Fruit fly (Drosophila melanogaster) whole organism, embryonic: ENCODE results near the gene Esyt2.

Experiments
- Atf6 ChIP-seq: fragments of 200-800 bp; sonication (Bioruptor generic); IDR thresholded peaks from 2 replicates; pipeline ENCODE4 v1.3.6; 2022; ENCODE audit warnings: missing biosample characterization, missing genetic modification characterization
- Awh ChIP-seq: fragments of 200-800 bp; sonication (Bioruptor generic); IDR thresholded peaks from 2 replicates; pipeline ENCODE4, ENCODE4 v1.3.6; 2022; ENCODE audit warnings: missing biosample characterization, missing genetic modification characterization
- CG10366 ChIP-seq: fragments of 200-800 bp; sonication (Bioruptor generic); IDR thresholded peaks from 2 replicates; pipeline ENCODE4 v1.3.6; 2022; ENCODE audit warnings: missing biosample characterization, missing genetic modification characterization
- CG10565 ChIP-seq: fragments of 200-800 bp; sonication (Bioruptor generic); optimal IDR thresholded peaks from 3 replicates; lab custom pipeline; 2016; ENCODE audit warnings: missing biosample characterization, mild to moderate bottlenecking, missing genetic modification characterization
- CG12219 ChIP-seq: fragments of 200-800 bp; sonication (Bioruptor generic); optimal IDR thresholded peaks from 3 replicates; lab custom pipeline; 2018; ENCODE audit warnings: missing biosample characterization, mild to moderate bottlenecking, missing genetic modification characterization
- CG12391 ChIP-seq: fragments of 200-800 bp; sonication (Bioruptor generic); optimal IDR thresholded peaks from 3 replicates; lab custom pipeline; 2018; ENCODE audit warnings: missing biosample characterization, mild to moderate bottlenecking, missing genetic modification characterization, moderate library complexity
- CG13287 ChIP-seq: fragments of 200-800 bp; sonication (Bioruptor generic); IDR thresholded peaks from 2 replicates; pipeline ENCODE4 v1.3.6; 2022; ENCODE audit warnings: missing biosample characterization, missing genetic modification characterization; ENCODE audit not compliant: partially characterized antibody
- CG14014 ChIP-seq: fragments of 200-800 bp; sonication (Bioruptor generic); IDR thresholded peaks from 2 replicates; pipeline ENCODE4 v1.3.6; 2022; ENCODE audit warnings: missing biosample characterization, missing genetic modification characterization
- CG14667 ChIP-seq: fragments of 200-800 bp; sonication (Bioruptor generic); IDR thresholded peaks from 2 replicates; pipeline ENCODE4 v1.3.6; 2022; ENCODE audit warnings: missing biosample characterization, missing genetic modification characterization
- CG16779 ChIP-seq: fragments of 200-800 bp; sonication (Bioruptor generic); IDR thresholded peaks from 2 replicates; pipeline ENCODE4 v1.3.6; 2022; ENCODE audit warnings: missing biosample characterization, missing genetic modification characterization
- CG17186 ChIP-seq: fragments of 200-800 bp; sonication (Bioruptor generic); optimal IDR thresholded peaks from 3 replicates; lab custom pipeline; 2017; ENCODE audit warnings: missing biosample characterization, missing genetic modification reagents, missing genetic modification characterization
- CG17612 ChIP-seq: fragments of 200-800 bp; sonication (Bioruptor generic); IDR thresholded peaks from 2 replicates; pipeline ENCODE4 v1.3.6; 2022; ENCODE audit warnings: missing biosample characterization, missing genetic modification characterization
- CG32767 ChIP-seq: fragments of 200-800 bp; sonication (Bioruptor generic); IDR thresholded peaks from 2 replicates; pipeline ENCODE4 v1.3.6; 2022; ENCODE audit warnings: missing biosample characterization, missing genetic modification characterization
- CG34224 ChIP-seq: fragments of 200-800 bp; sonication (Bioruptor generic); IDR thresholded peaks from 3 replicates; pipeline ENCODE4 v1.3.6; 2022; ENCODE audit warnings: missing biosample characterization, missing genetic modification characterization; ENCODE audit not compliant: partially characterized antibody
- CG3847 ChIP-seq: fragments of 200-800 bp; sonication (Bioruptor generic); IDR thresholded peaks from 2 replicates; pipeline ENCODE4 v1.3.6; 2022; ENCODE audit warnings: missing biosample characterization, missing genetic modification characterization
- CG4360 ChIP-seq: fragments of 200-800 bp; sonication (Bioruptor generic); IDR thresholded peaks from 2 replicates; pipeline ENCODE4 v1.3.6; 2022; ENCODE audit warnings: missing biosample characterization, missing genetic modification characterization
- CG6683 ChIP-seq: fragments of 200-800 bp; sonication (Bioruptor generic); optimal IDR thresholded peaks from 2 replicates; lab custom pipeline; 2017; ENCODE audit warnings: missing biosample characterization, mild to moderate bottlenecking, missing genetic modification characterization, missing genetic modification reagents
- CG7786 ChIP-seq: fragments of 200-800 bp; sonication (Bioruptor generic); optimal IDR thresholded peaks from 2 replicates; lab custom pipeline; 2016; ENCODE audit warnings: missing biosample characterization, missing genetic modification characterization
- CG8478 ChIP-seq: fragments of >200 bp; optimal IDR thresholded peaks from 2 replicates; lab custom pipeline; 2018
- CG9727 ChIP-seq: fragments of 200-800 bp; sonication (Bioruptor generic); optimal IDR thresholded peaks from 3 replicates; lab custom pipeline; 2017; ENCODE audit warnings: missing biosample characterization, mild to moderate bottlenecking, missing genetic modification characterization
- CG9797 ChIP-seq: fragments of 200-800 bp; sonication (Bioruptor generic); optimal IDR thresholded peaks from 3 replicates; lab custom pipeline; 2018; ENCODE audit warnings: missing biosample characterization, mild to moderate bottlenecking, missing genetic modification characterization
- Chrac-16 ChIP-seq: fragments of 200-800 bp; sonication (Bioruptor generic); optimal IDR thresholded peaks from 3 replicates; lab custom pipeline; 2016; ENCODE audit warnings: missing biosample characterization, missing genetic modification characterization
- CoRest ChIP-seq: fragments of 200-800 bp; sonication (Bioruptor generic); optimal IDR thresholded peaks from 3 replicates; lab custom pipeline; 2018; ENCODE audit warnings: missing biosample characterization, mild to moderate bottlenecking, missing genetic modification characterization, moderate library complexity
- Dad ChIP-seq: fragments of 200-800 bp; sonication (Bioruptor generic); optimal IDR thresholded peaks from 3 replicates; lab custom pipeline; 2016; ENCODE audit warnings: missing biosample characterization, missing genetic modification characterization
- Dbx ChIP-seq: fragments of 200-800 bp; sonication (Bioruptor generic); IDR thresholded peaks from 3 replicates; pipeline ENCODE4 v1.3.6; 2022; ENCODE audit warnings: missing biosample characterization, missing genetic modification characterization
- Dref ChIP-seq: fragments of 200-800 bp; sonication (Bioruptor generic); IDR thresholded peaks from 2 replicates; pipeline ENCODE4 v1.3.6; 2022; ENCODE audit warnings: missing biosample characterization, missing genetic modification characterization
- Gsc ChIP-seq: fragments of 200-800 bp; sonication (Bioruptor generic); IDR thresholded peaks from 2 replicates; pipeline ENCODE4 v1.3.6; 2022; ENCODE audit warnings: missing biosample characterization, missing genetic modification characterization
- HLHmδ ChIP-seq: fragments of 200-800 bp; sonication (Bioruptor generic); optimal IDR thresholded peaks from 2 replicates; lab custom pipeline; 2018; ENCODE audit warnings: missing biosample characterization, mild to moderate bottlenecking, missing genetic modification characterization, moderate library complexity
- HmgD ChIP-seq: fragments of 200-800 bp; sonication (Bioruptor generic); optimal IDR thresholded peaks from 3 replicates; lab custom pipeline; 2016; ENCODE audit warnings: missing biosample characterization, missing genetic modification characterization
- Kr ChIP-seq: fragments of 200-800 bp; sonication (Bioruptor generic); optimal IDR thresholded peaks from 2 replicates; lab custom pipeline; 2017; ENCODE audit warnings: missing biosample characterization, mild to moderate bottlenecking, missing genetic modification characterization
- Mad ChIP-seq: fragments of 200-800 bp; sonication (Bioruptor generic); optimal IDR thresholded peaks from 2 replicates; lab custom pipeline; 2016; ENCODE audit warnings: missing biosample characterization, missing genetic modification characterization
- Rfx ChIP-seq: fragments of 200-800 bp; sonication (Bioruptor generic); IDR thresholded peaks from 2 replicates; pipeline ENCODE4 v1.3.6; 2022; ENCODE audit warnings: missing biosample characterization, missing genetic modification characterization
- Spps ChIP-seq: fragments of 200-800 bp; sonication (Bioruptor generic); optimal IDR thresholded peaks from 2 replicates; lab custom pipeline; 2018; ENCODE audit warnings: missing biosample characterization, mild to moderate bottlenecking, missing genetic modification characterization
- Ssrp ChIP-seq: fragments of 200-800 bp; sonication (Bioruptor generic); optimal IDR thresholded peaks from 2 replicates; lab custom pipeline; 2018; ENCODE audit warnings: missing biosample characterization, mild to moderate bottlenecking, missing genetic modification characterization, moderate library complexity
- Xrp1 ChIP-seq: fragments of 200-800 bp; sonication (Bioruptor generic); IDR thresholded peaks from 2 replicates; pipeline ENCODE4 v1.3.6; 2022; ENCODE audit warnings: missing biosample characterization, missing genetic modification characterization
- ase ChIP-seq: fragments of 200-800 bp; sonication (Bioruptor generic); IDR thresholded peaks from 3 replicates; pipeline ENCODE4 v1.3.6; 2022; ENCODE audit warnings: missing biosample characterization, missing genetic modification characterization
- bowl ChIP-seq: fragments of 200-800 bp; sonication (Bioruptor generic); IDR thresholded peaks from 2 replicates; pipeline ENCODE4 v1.3.6; 2022; ENCODE audit warnings: missing biosample characterization, missing genetic modification characterization
- chn ChIP-seq: fragments of 200-800 bp; sonication (Bioruptor generic); optimal IDR thresholded peaks from 2 replicates; lab custom pipeline; 2016; ENCODE audit warnings: missing biosample characterization, missing genetic modification characterization
- dimm ChIP-seq: fragments of 200-800 bp; sonication (Bioruptor generic); IDR thresholded peaks from 2 replicates; pipeline ENCODE4 v1.3.6; 2022; ENCODE audit warnings: missing biosample characterization, missing genetic modification characterization
- fru ChIP-seq: fragments of >200 bp; optimal IDR thresholded peaks from 2 replicates; lab custom pipeline; 2017
- hth ChIP-seq: fragments of >200 bp; optimal IDR thresholded peaks from 2 replicates; lab custom pipeline; 2017; ENCODE audit warnings: inconsistent platforms
- lov ChIP-seq, 2 experiments: fragments of 200-800 bp in 1 of 2; fragments of >200 bp in 1 of 2; sonication (Bioruptor generic) in 1 of 2; IDR thresholded peaks in 1 of 2; optimal IDR thresholded peaks in 1 of 2; 2 replicates in 1 of 2; 3 replicates in 1 of 2; pipeline versions ENCODE4 v1.3.6 to Lab custom; 2017 to 2022; ENCODE audit warnings: missing biosample characterization in 1 of 2, missing genetic modification characterization in 1 of 2
- maf-S ChIP-seq: fragments of 200-800 bp; sonication (Bioruptor generic); optimal IDR thresholded peaks from 2 replicates; lab custom pipeline; 2016; ENCODE audit warnings: missing biosample characterization, missing genetic modification characterization
- nmo ChIP-seq: fragments of 200-800 bp; sonication (Bioruptor generic); optimal IDR thresholded peaks from 2 replicates; lab custom pipeline; 2018; ENCODE audit warnings: missing biosample characterization, mild to moderate bottlenecking, missing genetic modification characterization, moderate library complexity
- pb ChIP-seq: fragments of 200-800 bp; sonication (Bioruptor generic); optimal IDR thresholded peaks from 3 replicates; lab custom pipeline; 2016; ENCODE audit warnings: missing biosample characterization, missing genetic modification characterization
- pho ChIP-seq: fragments of 200-800 bp; sonication (Bioruptor generic); optimal IDR thresholded peaks from 2 replicates; lab custom pipeline; 2016; ENCODE audit warnings: missing biosample characterization, missing genetic modification characterization
- row ChIP-seq: fragments of 200-800 bp; sonication (Bioruptor generic); IDR thresholded peaks from 3 replicates; pipeline ENCODE4 v1.3.6; 2022; ENCODE audit warnings: missing biosample characterization, missing genetic modification characterization
- sens-2 ChIP-seq: fragments of 200-800 bp; sonication (Bioruptor generic); IDR thresholded peaks from 2 replicates; pipeline ENCODE4 v1.3.6; 2022; ENCODE audit warnings: missing biosample characterization, missing genetic modification characterization
- seq ChIP-seq: fragments of 200-800 bp; sonication (Bioruptor generic); IDR thresholded peaks from 2 replicates; pipeline ENCODE4 v1.3.6; 2022; ENCODE audit warnings: missing biosample characterization, missing genetic modification characterization
- tll ChIP-seq, 2 experiments: fragments of 200-800 bp in 1 of 2; fragments of >200 bp in 1 of 2; sonication (Bioruptor generic) in 1 of 2; optimal IDR thresholded peaks; 2 replicates each; lab custom pipeline; 2017 to 2019; ENCODE audit warnings: missing biosample characterization in 2 of 2, missing genetic modification characterization in 2 of 2, mild to moderate bottlenecking in 1 of 2, moderate library complexity in 1 of 2
- usp ChIP-seq: fragments of >200 bp; optimal IDR thresholded peaks from 2 replicates; lab custom pipeline; 2017; ENCODE audit warnings: missing biosample characterization, missing genetic modification characterization
- zfh2 ChIP-seq: fragments of 200-800 bp; sonication (Bioruptor generic); optimal IDR thresholded peaks from 2 replicates; lab custom pipeline; 2016; ENCODE audit warnings: missing biosample characterization, missing genetic modification characterization

Gene Esyt2

dm6 chr3R:24571386-24572124, 27.0 kb downstream of the Esyt2 start (continued):
- TF ChIP-seq Rfx (GFP tag; lab: Robert Waterston, UW) (peak; percentile 27; the same call in 1 of the 2 replicates), usp (GFP tag; lab: Kevin White, UChicago) (no peak), CG14014 (GFP tag; lab: Robert Waterston, UW) (no peak), Kr (GFP tag; lab: Kevin White, UChicago) (no peak), Gsc (no peak), CG8478 (no peak), CG10565 (no peak), CG4360 (peak; percentile 36; the same call in 1 of the 2 replicates), seq (no peak), CG16779 (GFP tag; lab: Robert Waterston, UW) (no peak), CG34224 (peak; percentile 18; the same call in 1 of the 3 replicates), nmo (no peak), CG7786 (GFP tag; lab: Kevin White, UChicago) (no peak), CG12219 (GFP tag; lab: Kevin White, UChicago) (peak; percentile 14), chn (GFP tag; lab: Kevin White, UChicago) (no peak), Awh (GFP tag; lab: Robert Waterston, UW) (no peak), CG10366 (GFP tag; lab: Robert Waterston, UW) (no peak), zfh2 (GFP tag; lab: Kevin White, UChicago) (no peak), CG12391 (no peak), Xrp1 (GFP tag; lab: Robert Waterston, UW) (peak; percentile 20; the same call in 1 of the 2 replicates), Dad (GFP tag; lab: Kevin White, UChicago) (no peak), maf-S (GFP tag; lab: Kevin White, UChicago) (no peak), Dbx (no peak), lov (optimal IDR thresholded peaks at IDR 0.05; lab: Kevin White, UChicago) (no peak), lov (GFP tag; IDR thresholded peaks at IDR 0.05; lab: Robert Waterston, UW) (no peak), HmgD (no peak), bowl (GFP tag; lab: Robert Waterston, UW) (no peak), CG9727 (GFP tag; lab: Kevin White, UChicago) (no peak), row (no peak), CG17186 (no peak), Dref (GFP tag; lab: Robert Waterston, UW) (no peak), CG9797 (GFP tag; lab: Kevin White, UChicago) (no peak), dimm (GFP tag; lab: Robert Waterston, UW) (no peak), Chrac-16 (GFP tag; lab: Kevin White, UChicago) (no peak), Spps (no peak), hth (lab: Kevin White, UChicago) (no peak), CoRest (no peak), pb (GFP tag; lab: Kevin White, UChicago) (no peak), Atf6 (no peak), CG32767 (GFP tag; lab: Robert Waterston, UW) (no peak; the same call in 1 of the 2 replicates), tll (GFP tag; optimal IDR thresholded peaks at IDR 0.05; lab: Kevin White, UChicago) (no peak), Mad (no peak), sens-2 (no peak), CG14667 (GFP tag; lab: Robert Waterston, UW) (no peak), HLHmδ (GFP tag; lab: Kevin White, UChicago) (no peak), fru (lab: Kevin White, UChicago) (no peak), Ssrp (tag; lab: Kevin White, UChicago) (no peak), CG17612 (GFP tag; lab: Robert Waterston, UW) (no peak), CG13287 (GFP tag; lab: Robert Waterston, UW) (no peak), ase (no peak), CG3847 (no peak), pho (no peak), CG6683 (GFP tag; lab: Kevin White, UChicago) (no peak)
